Fruit fly (Drosophila melanogaster): ENCODE results near the gene CG4743.

DNA sequence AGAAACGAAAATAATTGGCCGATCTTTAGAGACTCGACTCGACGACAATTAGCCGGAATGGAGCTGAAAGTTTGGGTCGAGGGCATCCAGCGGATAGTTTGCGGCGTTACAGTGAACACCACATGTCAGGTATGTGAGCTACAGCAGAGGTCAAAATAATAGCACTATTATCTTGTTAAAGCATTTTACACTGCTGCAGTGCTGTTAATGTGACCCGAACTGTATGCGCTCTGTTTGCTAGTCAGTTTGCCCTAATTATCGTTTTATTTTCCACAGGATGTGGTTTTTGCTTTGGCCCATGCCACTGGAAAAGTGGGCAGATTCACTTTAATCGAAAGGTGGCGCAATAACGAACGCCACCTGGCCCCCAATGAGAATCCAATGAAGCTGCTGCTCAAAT lies 18.0 kb downstream of the CG4743 start:
- TF ChIP-seq pho (GFP tag; optimal IDR thresholded peaks at IDR 0.05) = no peak
- TF ChIP-seq CG11398 (GFP tag; optimal IDR thresholded peaks at IDR 0.05) = no peak
- no peak for TF ChIP-seq CG4360 (GFP tag; IDR thresholded peaks at IDR 0.05)
- no peak for TF ChIP-seq Hr78 (GFP tag; optimal IDR thresholded peaks at IDR 0.05)
- TF ChIP-seq peb (GFP tag; IDR thresholded peaks at IDR 0.05) = no peak
- TF ChIP-seq emc (GFP tag; optimal IDR thresholded peaks at IDR 0.05) = no peak
- TF ChIP-seq CG15601 (tag; optimal IDR thresholded peaks at IDR 0.05) = no peak
- TF ChIP-seq ATbp (GFP tag; optimal IDR thresholded peaks at IDR 0.05) = peak; percentile 9
- TF ChIP-seq CG15479 (GFP tag; optimal IDR thresholded peaks at IDR 0.05) = no peak
- no peak for TF ChIP-seq Dek (tag; optimal IDR thresholded peaks at IDR 0.05)
- TF ChIP-seq dpn (GFP tag; optimal IDR thresholded peaks at IDR 0.05) = peak in 1 of 2 experiments; percentile 4

All from whole organism, embryonic.